Worm (Caenorhabditis elegans) whole organism, L3 larva: ENCODE measurements around the gene srbc-19.

Source experiments
- R02D3.7 ChIP-seq: fragments of 150-350 bp; optimal IDR thresholded peaks from 2 replicates; lab custom pipeline; 2014; ENCODE audit warnings: missing biosample characterization, missing genetic modification characterization
- ZK546.5 ChIP-seq: sonication (generic microtip); optimal IDR thresholded peaks from 2 replicates; lab custom pipeline; 2017; ENCODE audit warnings: missing biosample characterization, missing genetic modification characterization
- aly-2 ChIP-seq: fragments of 150-350 bp; optimal IDR thresholded peaks from 2 replicates; lab custom pipeline; 2014; ENCODE audit warnings: missing biosample characterization, missing genetic modification characterization
- ama-1 ChIP-seq: fragments of 150-350 bp; optimal IDR thresholded peaks from 2 replicates; lab custom pipeline; 2018
- ceh-16 ChIP-seq: sonication (generic microtip); optimal IDR thresholded peaks from 2 replicates; lab custom pipeline; 2017; ENCODE audit warnings: missing biosample characterization, missing genetic modification characterization
- ceh-28 ChIP-seq: fragments of 150-350 bp; optimal IDR thresholded peaks from 2 replicates; lab custom pipeline; 2014; ENCODE audit warnings: missing biosample characterization, missing genetic modification reagents, missing genetic modification characterization
- daf-12 ChIP-seq: fragments of 150-350 bp; optimal IDR thresholded peaks from 2 replicates; lab custom pipeline; 2014; ENCODE audit warnings: missing biosample characterization, missing genetic modification reagents, missing genetic modification characterization
- egl-27 ChIP-seq: sonication (generic microtip); optimal IDR thresholded peaks from 4 replicates; lab custom pipeline; 2017; ENCODE audit warnings: missing biosample characterization, missing genetic modification reagents, missing genetic modification characterization
- egl-5 ChIP-seq: fragments of 150-350 bp; optimal IDR thresholded peaks from 2 replicates; lab custom pipeline; 2017; ENCODE audit warnings: missing biosample characterization, missing genetic modification reagents, missing genetic modification characterization, inconsistent platforms
- elt-1 ChIP-seq: fragments of 150-350 bp; optimal IDR thresholded peaks from 2 replicates; lab custom pipeline; 2014; ENCODE audit warnings: missing biosample characterization, missing genetic modification characterization
- elt-2 ChIP-seq: sonication (generic microtip); optimal IDR thresholded peaks from 2 replicates; lab custom pipeline; 2016; ENCODE audit warnings: missing genetic modification reagents, mild to moderate bottlenecking, missing genetic modification characterization, missing compliant biosample characterization
- elt-3 ChIP-seq, 3 experiments: fragments of 150-350 bp in 1 of 3; sonication (generic microtip) in 2 of 3; optimal IDR thresholded peaks; 2 replicates in 2 of 3; 4 replicates in 1 of 3; lab custom pipeline; 2014 to 2017; ENCODE audit warnings: missing biosample characterization in 3 of 3, missing genetic modification characterization in 3 of 3
- eor-1 ChIP-seq, 2 experiments: fragments of 150-350 bp; optimal IDR thresholded peaks; 2 replicates each; lab custom pipeline; 2014 to 2018; ENCODE audit warnings: missing biosample characterization in 2 of 2, missing genetic modification characterization in 2 of 2
- fkh-10 ChIP-seq: sonication (generic microtip); optimal IDR thresholded peaks from 2 replicates; lab custom pipeline; 2017; ENCODE audit warnings: missing biosample characterization, missing genetic modification reagents, missing genetic modification characterization
- fkh-2 ChIP-seq: fragments of 150-350 bp; optimal IDR thresholded peaks from 2 replicates; lab custom pipeline; 2014; ENCODE audit warnings: missing biosample characterization, missing genetic modification reagents, missing genetic modification characterization
- fos-1 ChIP-seq: fragments of 150-350 bp; optimal IDR thresholded peaks from 2 replicates; lab custom pipeline; 2014; ENCODE audit warnings: missing biosample characterization, missing genetic modification characterization
- hmg-11 ChIP-seq: sonication (generic microtip); optimal IDR thresholded peaks from 2 replicates; lab custom pipeline; 2016; ENCODE audit warnings: missing genetic modification characterization, missing compliant biosample characterization
- jun-1 ChIP-seq: fragments of 150-350 bp; optimal IDR thresholded peaks from 2 replicates; lab custom pipeline; 2014; ENCODE audit warnings: missing biosample characterization, missing genetic modification reagents, missing genetic modification characterization
- lin-15B ChIP-seq: fragments of 150-350 bp; optimal IDR thresholded peaks from 2 replicates; lab custom pipeline; 2014; ENCODE audit warnings: missing biosample characterization, missing genetic modification characterization
- lin-39 ChIP-seq: fragments of 150-350 bp; optimal IDR thresholded peaks from 2 replicates; lab custom pipeline; 2018; ENCODE audit warnings: missing biosample characterization, missing genetic modification reagents, missing genetic modification characterization
- lsy-12 ChIP-seq: sonication (generic microtip); optimal IDR thresholded peaks from 2 replicates; lab custom pipeline; 2016; ENCODE audit warnings: mild to moderate bottlenecking, missing genetic modification characterization, missing compliant biosample characterization
- mdl-1 ChIP-seq: fragments of 150-350 bp; optimal IDR thresholded peaks from 2 replicates; lab custom pipeline; 2014; ENCODE audit warnings: missing biosample characterization, missing genetic modification characterization
- nfya-1 ChIP-seq: sonication (generic microtip); optimal IDR thresholded peaks from 2 replicates; lab custom pipeline; 2017; ENCODE audit warnings: missing genetic modification characterization, mild to moderate bottlenecking, missing compliant biosample characterization, antibody characterized with exemption, moderate library complexity; ENCODE audit not compliant: insufficient read depth
- nhr-11 ChIP-seq: fragments of 150-350 bp; optimal IDR thresholded peaks from 2 replicates; lab custom pipeline; 2014; ENCODE audit warnings: missing biosample characterization, missing genetic modification characterization
- nhr-12 ChIP-seq: fragments of 150-350 bp; optimal IDR thresholded peaks from 2 replicates; lab custom pipeline; 2014; ENCODE audit warnings: missing biosample characterization, missing genetic modification characterization
- nhr-23 ChIP-seq: fragments of 150-350 bp; optimal IDR thresholded peaks from 2 replicates; lab custom pipeline; 2014; ENCODE audit warnings: missing biosample characterization, missing genetic modification reagents, missing genetic modification characterization
- nhr-237 ChIP-seq: fragments of 150-350 bp; optimal IDR thresholded peaks from 2 replicates; lab custom pipeline; 2014; ENCODE audit warnings: missing biosample characterization, missing genetic modification characterization
- nhr-25 ChIP-seq: sonication (generic microtip); optimal IDR thresholded peaks from 2 replicates; lab custom pipeline; 2017; ENCODE audit warnings: missing biosample characterization, missing genetic modification characterization
- nhr-28 ChIP-seq: fragments of 150-350 bp; optimal IDR thresholded peaks from 2 replicates; lab custom pipeline; 2014; ENCODE audit warnings: missing biosample characterization, missing genetic modification characterization
- nhr-43 ChIP-seq: sonication (generic microtip); optimal IDR thresholded peaks from 2 replicates; lab custom pipeline; 2016; ENCODE audit warnings: mild to moderate bottlenecking, missing genetic modification characterization, missing compliant biosample characterization; ENCODE audit not compliant: poor library complexity, severe bottlenecking
- nhr-67 ChIP-seq: fragments of 150-350 bp; optimal IDR thresholded peaks from 2 replicates; lab custom pipeline; 2014; ENCODE audit warnings: missing biosample characterization, missing genetic modification characterization
- nhr-76 ChIP-seq: fragments of 150-350 bp; sonication (generic microtip); optimal IDR thresholded peaks from 5 replicates; lab custom pipeline; 2014; ENCODE audit warnings: missing biosample characterization, missing genetic modification characterization
- nhr-77 ChIP-seq: fragments of 150-350 bp; optimal IDR thresholded peaks from 2 replicates; lab custom pipeline; 2014; ENCODE audit warnings: missing biosample characterization, missing genetic modification characterization
- pha-4 ChIP-seq: fragments of 150-350 bp; optimal IDR thresholded peaks from 2 replicates; lab custom pipeline; 2014; ENCODE audit warnings: missing biosample characterization, missing genetic modification reagents, missing genetic modification characterization
- pqm-1 ChIP-seq: fragments of 150-350 bp; optimal IDR thresholded peaks from 2 replicates; lab custom pipeline; 2017; ENCODE audit warnings: missing biosample characterization, missing genetic modification characterization, inconsistent platforms
- sea-2 ChIP-seq: fragments of 150-350 bp; sonication (generic microtip); optimal IDR thresholded peaks from 4 replicates; lab custom pipeline; 2014; ENCODE audit warnings: missing biosample characterization, missing genetic modification reagents, missing genetic modification characterization
- skn-1 ChIP-seq: fragments of 150-350 bp; optimal IDR thresholded peaks from 2 replicates; lab custom pipeline; 2014; ENCODE audit warnings: missing biosample characterization, missing genetic modification characterization
- snpc-4 ChIP-seq: fragments of 150-350 bp; optimal IDR thresholded peaks from 2 replicates; lab custom pipeline; 2014; ENCODE audit warnings: missing biosample characterization, missing genetic modification characterization
- tbx-2 ChIP-seq: sonication (generic microtip); optimal IDR thresholded peaks from 2 replicates; lab custom pipeline; 2016; ENCODE audit warnings: mild to moderate bottlenecking, missing genetic modification characterization, missing compliant biosample characterization
- unc-39 ChIP-seq: sonication (generic microtip); optimal IDR thresholded peaks from 4 replicates; lab custom pipeline; 2017; ENCODE audit warnings: missing biosample characterization, missing genetic modification characterization
- unc-62 ChIP-seq: fragments of 150-350 bp; sonication (generic microtip); optimal IDR thresholded peaks from 4 replicates; lab custom pipeline; 2014; ENCODE audit warnings: missing biosample characterization, missing genetic modification reagents, missing genetic modification characterization
- ztf-11 ChIP-seq: fragments of 150-350 bp; optimal IDR thresholded peaks from 2 replicates; lab custom pipeline; 2014; ENCODE audit warnings: missing biosample characterization, missing genetic modification characterization
- ztf-4 ChIP-seq: fragments of 150-350 bp; optimal IDR thresholded peaks from 2 replicates; lab custom pipeline; 2014; ENCODE audit warnings: missing biosample characterization, missing genetic modification characterization

srbc-19 gene

ce11 chrV:2132675-2133074, 33.9 kb downstream of the srbc-19 start:
- no peak for TF ChIP-seq nhr-23 (tag; lab: Kevin White, UChicago)
- TF ChIP-seq hmg-11: peak; percentile 12
- TF ChIP-seq unc-62 (GFP tag; lab: Kevin White, UChicago): no peak
- TF ChIP-seq elt-1 (tag; lab: Kevin White, UChicago): no peak
- TF ChIP-seq, all 47 proteins: peak for 1

- TF ChIP-seq ceh-28 (tag; lab: Kevin White, UChicago) (no peak), unc-39 (no peak), lsy-12 (tag; lab: Kevin White, UChicago) (peak; percentile 66), fos-1 (tag; lab: Kevin White, UChicago) (no peak), jun-1 (tag; lab: Kevin White, UChicago) (no peak), hmg-11 (no peak), nhr-43 (tag; lab: Kevin White, UChicago) (peak; percentile 83), fkh-10 (peak; percentile 4), mdl-1 (tag; lab: Kevin White, UChicago) (no peak), nhr-76 (tag; lab: Kevin White, UChicago) (no peak), nhr-11 (tag; lab: Kevin White, UChicago) (no peak), elt-2 (no peak), sea-2 (no peak), lin-15B (tag; lab: Kevin White, UChicago) (peak; percentile 73), snpc-4 (tag; lab: Kevin White, UChicago) (peak; percentile 30), skn-1 (tag; lab: Kevin White, UChicago) (no peak), nhr-77 (no peak), fkh-2 (tag; lab: Kevin White, UChicago) (no peak), elt-1 (tag; lab: Kevin White, UChicago) (no peak), pqm-1 (tag; lab: Kevin White, UChicago) (peak; percentile 25), ztf-4 (tag; lab: Kevin White, UChicago) (no peak), R02D3.7 (peak; percentile 6), tbx-2 (tag; lab: Kevin White, UChicago) (no peak), egl-5 (no peak), ceh-16 (tag; lab: Kevin White, UChicago) (no peak), lin-39 (tag; lab: Kevin White, UChicago) (no peak), ZK546.5 (tag; lab: Kevin White, UChicago) (no peak), pha-4 (tag; lab: Kevin White, UChicago) (peak; percentile 57), ama-1 (no peak), egl-27 (tag; lab: Kevin White, UChicago) (no peak), nhr-23 (tag; lab: Kevin White, UChicago) (peak; percentile 55), nhr-237 (no peak), nfya-1 (tag; lab: Kevin White, UChicago) (peak; percentile 65), nhr-12 (tag; lab: Kevin White, UChicago) (no peak), nhr-28 (no peak), ztf-11 (tag; lab: Kevin White, UChicago) (no peak), unc-62 (GFP tag; lab: Kevin White, UChicago) (no peak), eor-1 (tag; optimal IDR thresholded peaks at IDR 0.05; lab: Kevin White, UChicago) (peak in 1 of 2 experiments; percentile 44), nhr-25 (peak; percentile 32), elt-3 (tag; optimal IDR thresholded peaks at IDR 0.05; lab: Kevin White, UChicago) (no peak), aly-2 (no peak), nhr-67 (tag; lab: Kevin White, UChicago) (no peak)
Measured at ce11 chrV:2126996-2127585, 39.5 kb downstream of the srbc-19 start, which contains the start of gene ldp-1. TSS of gene ldp-1 (plus strand) at chrV:2127535.

- TF ChIP-seq skn-1 (tag; lab: Kevin White, UChicago) (no peak), nfya-1 (tag; lab: Kevin White, UChicago) (no peak), daf-12 (no peak), egl-5 (no peak), elt-2 (peak; percentile 21), lin-39 (tag; lab: Kevin White, UChicago) (peak; percentile 11), unc-39 (no peak)
Measured at ce11 chrV:2126554-2126953, 40.0 kb downstream of the srbc-19 start.
